Worm (Caenorhabditis elegans) whole organism, late embryonic: ENCODE data around the gene prdh-1.

Experiments
- C08G9.2 ChIP-seq: sonication (generic microtip); optimal IDR thresholded peaks from 2 replicates; lab custom pipeline; 2016; ENCODE audit warnings: mild to moderate bottlenecking, missing genetic modification characterization, moderate library complexity, missing compliant biosample characterization
- C38D4.7 ChIP-seq: fragments of 200-800 bp; sonication (Bioruptor generic); optimal IDR thresholded peaks from 2 replicates; lab custom pipeline; 2018; ENCODE audit warnings: mild to moderate bottlenecking, missing genetic modification characterization, moderate library complexity, missing compliant biosample characterization
- F13H6.1 ChIP-seq: sonication (generic microtip); optimal IDR thresholded peaks from 2 replicates; lab custom pipeline; 2016; ENCODE audit warnings: missing genetic modification characterization, missing compliant biosample characterization
- K02D7.2 ChIP-seq: sonication (generic microtip); optimal IDR thresholded peaks from 2 replicates; lab custom pipeline; 2017; ENCODE audit warnings: mild to moderate bottlenecking, missing genetic modification characterization, missing compliant biosample characterization
- K09A11.1 ChIP-seq: sonication (generic microtip); optimal IDR thresholded peaks from 2 replicates; lab custom pipeline; 2017; ENCODE audit warnings: antibody characterized with exemption, mild to moderate bottlenecking, missing genetic modification characterization, missing compliant biosample characterization; ENCODE audit not compliant: insufficient read depth
- T23F11.4 ChIP-seq: fragments of 200-800 bp; sonication (Bioruptor generic); optimal IDR thresholded peaks from 2 replicates; lab custom pipeline; 2018; ENCODE audit warnings: mild to moderate bottlenecking, missing genetic modification characterization, missing compliant biosample characterization
- ama-1 ChIP-seq: fragments of 150-350 bp; optimal IDR thresholded peaks from 2 replicates; lab custom pipeline; 2014
- ceh-14 ChIP-seq: sonication (generic microtip); optimal IDR thresholded peaks from 2 replicates; lab custom pipeline; 2016; ENCODE audit warnings: missing genotype, missing genetic modification characterization, missing compliant biosample characterization
- ceh-18 ChIP-seq: sonication (generic microtip); optimal IDR thresholded peaks from 2 replicates; lab custom pipeline; 2016; ENCODE audit warnings: missing genetic modification characterization, missing compliant biosample characterization
- ceh-19 ChIP-seq: fragments of 200-800 bp; sonication (Bioruptor generic); optimal IDR thresholded peaks from 2 replicates; lab custom pipeline; 2018; ENCODE audit warnings: mild to moderate bottlenecking, missing genetic modification characterization, missing compliant biosample characterization
- ceh-2 ChIP-seq: sonication (generic microtip); optimal IDR thresholded peaks from 2 replicates; lab custom pipeline; 2016; ENCODE audit warnings: missing genotype, missing genetic modification characterization, missing compliant biosample characterization
- ceh-22 ChIP-seq: sonication (generic microtip); optimal IDR thresholded peaks from 2 replicates; lab custom pipeline; 2017; ENCODE audit warnings: missing biosample characterization, missing genetic modification characterization
- ceh-30 ChIP-seq: fragments of 150-350 bp; optimal IDR thresholded peaks from 2 replicates; lab custom pipeline; 2014; ENCODE audit warnings: missing biosample characterization, missing genetic modification characterization
- ceh-31 ChIP-seq: sonication (generic microtip); optimal IDR thresholded peaks from 2 replicates; lab custom pipeline; 2016; ENCODE audit warnings: missing genetic modification characterization, missing compliant biosample characterization
- ceh-34 ChIP-seq: sonication (generic microtip); optimal IDR thresholded peaks from 2 replicates; lab custom pipeline; 2016; ENCODE audit warnings: mild to moderate bottlenecking, missing genetic modification characterization, missing compliant biosample characterization
- ceh-6 ChIP-seq: fragments of 200-800 bp; sonication (Bioruptor generic); optimal IDR thresholded peaks from 2 replicates; lab custom pipeline; 2018; ENCODE audit warnings: mild to moderate bottlenecking, missing genetic modification characterization, missing compliant biosample characterization
- che-1 ChIP-seq: sonication (generic microtip); optimal IDR thresholded peaks from 2 replicates; lab custom pipeline; 2016; ENCODE audit warnings: mild to moderate bottlenecking, missing genetic modification characterization, missing compliant biosample characterization
- dve-1 ChIP-seq: sonication (generic microtip); optimal IDR thresholded peaks from 2 replicates; lab custom pipeline; 2017; ENCODE audit warnings: antibody characterized with exemption, mild to moderate bottlenecking, missing genetic modification characterization, missing compliant biosample characterization
- elt-4 ChIP-seq: sonication (generic microtip); optimal IDR thresholded peaks from 2 replicates; lab custom pipeline; 2016; ENCODE audit warnings: missing genetic modification characterization, missing compliant biosample characterization
- eyg-1 ChIP-seq: sonication (generic microtip); optimal IDR thresholded peaks from 2 replicates; lab custom pipeline; 2016; ENCODE audit warnings: missing genotype, missing genetic modification characterization, missing compliant biosample characterization
- fkh-10 ChIP-seq: fragments of 150-350 bp; optimal IDR thresholded peaks from 2 replicates; lab custom pipeline; 2014; ENCODE audit warnings: missing biosample characterization, missing genetic modification reagents, missing genetic modification characterization
- fkh-6 ChIP-seq: sonication (generic microtip); optimal IDR thresholded peaks from 2 replicates; lab custom pipeline; 2016; ENCODE audit warnings: missing genetic modification characterization, missing compliant biosample characterization
- gmeb-2 ChIP-seq: sonication (generic microtip); optimal IDR thresholded peaks from 2 replicates; lab custom pipeline; 2016; ENCODE audit warnings: missing genetic modification characterization, inconsistent platforms, missing compliant biosample characterization
- hlh-13 ChIP-seq: fragments of 200-800 bp; sonication (Bioruptor generic); optimal IDR thresholded peaks from 2 replicates; lab custom pipeline; 2018; ENCODE audit warnings: mild to moderate bottlenecking, missing genetic modification characterization, missing compliant biosample characterization
- hlh-15 ChIP-seq: sonication (generic microtip); optimal IDR thresholded peaks from 2 replicates; lab custom pipeline; 2016; ENCODE audit warnings: missing genetic modification characterization, missing compliant biosample characterization
- hlh-30 ChIP-seq: sonication (generic microtip); optimal IDR thresholded peaks from 2 replicates; lab custom pipeline; 2017; ENCODE audit warnings: antibody characterized with exemption, missing genetic modification characterization, missing compliant biosample characterization; ENCODE audit not compliant: insufficient read depth
- lin-11 ChIP-seq: fragments of 200-800 bp; sonication (Bioruptor generic); optimal IDR thresholded peaks from 2 replicates; lab custom pipeline; 2018; ENCODE audit warnings: mild to moderate bottlenecking, missing genetic modification characterization, missing compliant biosample characterization
- madf-2 ChIP-seq: sonication (generic microtip); optimal IDR thresholded peaks from 2 replicates; lab custom pipeline; 2017; ENCODE audit warnings: missing genetic modification characterization, missing compliant biosample characterization
- nfya-1 ChIP-seq: sonication (generic microtip); optimal IDR thresholded peaks from 2 replicates; lab custom pipeline; 2017; ENCODE audit warnings: missing genetic modification characterization, mild to moderate bottlenecking, missing compliant biosample characterization, antibody characterized with exemption, moderate library complexity
- npax-4 ChIP-seq: sonication (generic microtip); optimal IDR thresholded peaks from 2 replicates; lab custom pipeline; 2016; ENCODE audit warnings: missing genetic modification characterization, missing compliant biosample characterization
- odd-2 ChIP-seq: sonication (generic microtip); optimal IDR thresholded peaks from 2 replicates; lab custom pipeline; 2017; ENCODE audit warnings: antibody characterized with exemption, mild to moderate bottlenecking, missing genetic modification characterization, missing compliant biosample characterization
- pag-3 ChIP-seq: sonication (generic microtip); optimal IDR thresholded peaks from 2 replicates; lab custom pipeline; 2016; ENCODE audit warnings: missing compliant biosample characterization, missing genetic modification characterization, borderline replicate concordance
- pha-2 ChIP-seq: sonication (generic microtip); optimal IDR thresholded peaks from 2 replicates; lab custom pipeline; 2017; ENCODE audit warnings: mild to moderate bottlenecking, missing genetic modification characterization, missing compliant biosample characterization
- pha-4 ChIP-seq: fragments of 150-350 bp; optimal IDR thresholded peaks from 2 replicates; lab custom pipeline; 2018; ENCODE audit warnings: missing biosample characterization, missing genetic modification reagents, missing genetic modification characterization
- pqm-1 ChIP-seq: sonication (generic microtip); optimal IDR thresholded peaks from 2 replicates; lab custom pipeline; 2016; ENCODE audit warnings: missing genetic modification characterization, missing compliant biosample characterization
- pros-1 ChIP-seq: fragments of 150-350 bp; optimal IDR thresholded peaks from 2 replicates; lab custom pipeline; 2014; ENCODE audit warnings: missing biosample characterization, missing genetic modification reagents, missing genetic modification characterization
- ref-2 ChIP-seq: sonication (generic microtip); optimal IDR thresholded peaks from 2 replicates; lab custom pipeline; 2016; ENCODE audit warnings: missing genetic modification characterization, missing compliant biosample characterization
- rnt-1 ChIP-seq: sonication (generic microtip); optimal IDR thresholded peaks from 2 replicates; lab custom pipeline; 2016; ENCODE audit warnings: missing genetic modification characterization, missing compliant biosample characterization
- sdc-2 ChIP-seq: sonication (generic microtip); optimal IDR thresholded peaks from 2 replicates; lab custom pipeline; 2016; ENCODE audit warnings: missing genotype, missing genetic modification characterization, missing compliant biosample characterization
- sox-2 ChIP-seq: fragments of 200-800 bp; sonication (Bioruptor generic); IDR thresholded peaks from 2 replicates; pipeline ENCODE4 v1.3.6; 2022; ENCODE audit warnings: missing genetic modification reagents, missing genetic modification characterization, missing compliant biosample characterization
- syd-9 ChIP-seq: sonication (generic microtip); optimal IDR thresholded peaks from 2 replicates; lab custom pipeline; 2016; ENCODE audit warnings: mild to moderate bottlenecking, missing genetic modification characterization, moderate library complexity, missing compliant biosample characterization
- tbx-7 ChIP-seq: sonication (generic microtip); optimal IDR thresholded peaks from 2 replicates; lab custom pipeline; 2016; ENCODE audit warnings: missing genotype, missing genetic modification characterization, missing compliant biosample characterization
- ttx-3 ChIP-seq: sonication (generic microtip); optimal IDR thresholded peaks from 2 replicates; lab custom pipeline; 2016; ENCODE audit warnings: missing genetic modification reagents, missing genetic modification characterization, missing compliant biosample characterization
- unc-3 ChIP-seq, 2 experiments: fragments of 200-800 bp in 1 of 2; sonication (Bioruptor generic) in 1 of 2; sonication (generic microtip) in 1 of 2; conservative IDR thresholded peaks in 1 of 2; optimal IDR thresholded peaks in 1 of 2; 2 replicates each; pipeline versions ENCODE4 v1.3.6 to Lab custom; 2016 to 2022; ENCODE audit warnings: missing compliant biosample characterization in 2 of 2, missing genetic modification characterization in 2 of 2, missing genetic modification reagents in 1 of 2
- unc-55 ChIP-seq: sonication (generic microtip); optimal IDR thresholded peaks from 2 replicates; lab custom pipeline; 2017; ENCODE audit warnings: missing biosample characterization, missing genetic modification reagents, missing genetic modification characterization
- unc-86 ChIP-seq: sonication (generic microtip); optimal IDR thresholded peaks from 2 replicates; lab custom pipeline; 2016; ENCODE audit warnings: missing genetic modification characterization, missing compliant biosample characterization
- zip-5 ChIP-seq: sonication (generic microtip); optimal IDR thresholded peaks from 2 replicates; lab custom pipeline; 2016; ENCODE audit warnings: missing genetic modification characterization, missing compliant biosample characterization
- ztf-16 ChIP-seq: sonication (generic microtip); optimal IDR thresholded peaks from 2 replicates; lab custom pipeline; 2017; ENCODE audit warnings: missing genetic modification characterization, missing compliant biosample characterization

Gene prdh-1

ce11 chrIV:13882573-13882972 is 6.2 kb upstream of the prdh-1 start, which contains the start of gene thoc-7:
Gene thoc-7, plus strand, starts transcription at chrIV:13882734.
- TF ChIP-seq npax-4 (tag; lab: Kevin White, UChicago), result no peak
- no peak for TF ChIP-seq sox-2 (GFP tag; lab: Robert Waterston, UW)
- TF ChIP-seq ceh-30 (tag; lab: Kevin White, UChicago), result no peak
- no peak for TF ChIP-seq fkh-6 (tag; lab: Kevin White, UChicago)
- no peak for TF ChIP-seq nfya-1
- no peak for TF ChIP-seq pha-4
- no peak for TF ChIP-seq K02D7.2 (tag; lab: Kevin White, UChicago)
- TF ChIP-seq sdc-2 (tag; lab: Kevin White, UChicago), result no peak
- no peak for TF ChIP-seq hlh-30 (tag; lab: Kevin White, UChicago)
- no peak for TF ChIP-seq F13H6.1 (tag; lab: Kevin White, UChicago)
- TF ChIP-seq ref-2 (tag; lab: Kevin White, UChicago), result no peak
- no peak for TF ChIP-seq elt-4 (tag; lab: Kevin White, UChicago)
- TF ChIP-seq C08G9.2, result no peak
- TF ChIP-seq gmeb-2 (tag; lab: Kevin White, UChicago), result no peak
- TF ChIP-seq ama-1 (lab: Kevin White, UChicago), result no peak
- TF ChIP-seq ztf-16 (tag; lab: Kevin White, UChicago), result no peak
- TF ChIP-seq eyg-1 (tag; lab: Kevin White, UChicago), result no peak
- TF ChIP-seq hlh-13 (GFP tag; lab: Kevin White, UChicago), result no peak
- TF ChIP-seq madf-2 (tag; lab: Kevin White, UChicago), result no peak

DNA sequence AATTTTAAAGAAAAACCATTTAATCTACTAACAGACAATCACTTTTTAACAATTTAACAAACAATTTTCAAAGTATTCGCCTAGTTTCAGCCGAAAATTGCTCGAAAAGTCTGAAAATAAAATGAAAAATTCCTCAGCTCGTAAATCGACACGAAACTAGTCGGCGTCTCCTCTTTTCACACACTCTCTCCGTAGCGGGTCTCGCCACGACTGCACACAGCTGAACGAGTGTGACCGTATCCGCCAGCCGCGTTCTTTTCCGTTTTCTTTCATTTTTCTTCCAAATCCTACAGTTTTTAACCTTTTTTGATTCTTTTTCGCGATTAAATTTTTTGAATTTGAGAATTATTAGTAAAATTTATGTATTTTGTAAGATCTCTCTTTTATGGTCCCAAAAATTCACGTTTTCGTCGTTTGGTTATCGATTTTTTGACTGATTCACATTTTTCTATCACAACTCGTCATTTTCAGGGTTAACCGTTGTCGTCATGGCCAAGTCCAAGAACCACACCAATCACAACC is 5.4 kb upstream of the prdh-1 start, which contains the start of gene rpl-29:
Gene rpl-29, plus strand, starts transcription at position 472 of the 522 bp plus-strand sequence.
- TF ChIP-seq hlh-30 (tag; lab: Kevin White, UChicago), result peak; percentile 52
- no peak for TF ChIP-seq hlh-15 (tag; lab: Kevin White, UChicago)
- TF ChIP-seq eyg-1 (tag; lab: Kevin White, UChicago), result no peak
- TF ChIP-seq C08G9.2, result no peak
- TF ChIP-seq ceh-22, result no peak
- no peak for TF ChIP-seq unc-86
- TF ChIP-seq fkh-6 (tag; lab: Kevin White, UChicago), result no peak
- TF ChIP-seq npax-4 (tag; lab: Kevin White, UChicago), result no peak
- TF ChIP-seq ref-2 (tag; lab: Kevin White, UChicago), result no peak
- no peak for TF ChIP-seq hlh-13 (GFP tag; lab: Kevin White, UChicago)
- no peak for TF ChIP-seq sdc-2 (tag; lab: Kevin White, UChicago)
- no peak for TF ChIP-seq ceh-2 (tag; lab: Kevin White, UChicago)
- no peak for TF ChIP-seq pqm-1
- no peak for TF ChIP-seq ceh-19
- TF ChIP-seq tbx-7, result no peak
- no peak for TF ChIP-seq unc-3 (GFP tag; conservative IDR thresholded peaks at IDR 0.05; lab: Robert Waterston, UW)
- TF ChIP-seq unc-3 (tag; optimal IDR thresholded peaks at IDR 0.05; lab: Kevin White, UChicago), result no peak
- no peak for TF ChIP-seq pha-4
- TF ChIP-seq C38D4.7 (GFP tag; lab: Kevin White, UChicago), result no peak
- TF ChIP-seq K09A11.1 (tag; lab: Kevin White, UChicago), result no peak
- no peak for TF ChIP-seq pha-2
- no peak for TF ChIP-seq odd-2
- TF ChIP-seq elt-4 (tag; lab: Kevin White, UChicago), result no peak
- no peak for TF ChIP-seq F13H6.1 (tag; lab: Kevin White, UChicago)
- peak; percentile 40 for TF ChIP-seq unc-55 (GFP tag; lab: Kevin White, UChicago)
- TF ChIP-seq ceh-6 (GFP tag; lab: Kevin White, UChicago), result no peak
- TF ChIP-seq lin-11, result no peak
- TF ChIP-seq pag-3, result no peak
- peak; percentile 46 for TF ChIP-seq ceh-31 (tag; lab: Kevin White, UChicago)
- no peak for TF ChIP-seq dve-1 (tag; lab: Kevin White, UChicago)
- TF ChIP-seq che-1, result no peak
- no peak for TF ChIP-seq syd-9
- no peak for TF ChIP-seq K02D7.2 (tag; lab: Kevin White, UChicago)
- peak; percentile 94 for TF ChIP-seq nfya-1
- no peak for TF ChIP-seq T23F11.4 (GFP tag; lab: Kevin White, UChicago)
- TF ChIP-seq pros-1 (tag; lab: Kevin White, UChicago), result no peak
- TF ChIP-seq ceh-34 (tag; lab: Kevin White, UChicago), result no peak
- TF ChIP-seq ceh-18 (tag; lab: Kevin White, UChicago), result peak; percentile 13
- no peak for TF ChIP-seq ttx-3 (tag; lab: Kevin White, UChicago)
- no peak for TF ChIP-seq fkh-10 (GFP tag; lab: Kevin White, UChicago)
- TF ChIP-seq zip-5 (tag; lab: Kevin White, UChicago), result no peak
- peak; percentile 26 for TF ChIP-seq rnt-1 (tag; lab: Kevin White, UChicago)
- no peak for TF ChIP-seq ceh-14 (tag; lab: Kevin White, UChicago)
- TF ChIP-seq madf-2 (tag; lab: Kevin White, UChicago), result no peak
